Worm (Caenorhabditis elegans) whole organism, L4 larva: ENCODE data around the gene C29H12.2.

Experiments
- F10B5.3 ChIP-seq: sonication (generic microtip); optimal IDR thresholded peaks from 2 replicates; lab custom pipeline; 2016; ENCODE audit warnings: mild to moderate bottlenecking, missing genetic modification characterization, missing compliant biosample characterization
- aly-2 ChIP-seq: sonication (generic microtip); optimal IDR thresholded peaks from 2 replicates; lab custom pipeline; 2018; ENCODE audit warnings: missing biosample characterization, missing genetic modification characterization
- ces-1 ChIP-seq: fragments of 150-350 bp; sonication (generic microtip); optimal IDR thresholded peaks from 4 replicates; lab custom pipeline; 2014; ENCODE audit warnings: missing biosample characterization, missing genetic modification reagents, missing genetic modification characterization
- fos-1 ChIP-seq: fragments of 150-350 bp; optimal IDR thresholded peaks from 2 replicates; lab custom pipeline; 2014; ENCODE audit warnings: missing biosample characterization, missing genetic modification characterization
- lin-39 ChIP-seq: fragments of 150-350 bp; optimal IDR thresholded peaks from 2 replicates; lab custom pipeline; 2014; ENCODE audit warnings: missing biosample characterization, missing genetic modification reagents, missing genetic modification characterization
- mdl-1 ChIP-seq, 2 experiments: fragments of 150-350 bp in 1 of 2; sonication (generic microtip) in 1 of 2; optimal IDR thresholded peaks; 2 replicates each; lab custom pipeline; 2014 to 2017; ENCODE audit warnings: missing biosample characterization in 2 of 2, missing genetic modification characterization in 2 of 2
- mep-1 ChIP-seq: fragments of 150-350 bp; sonication (generic microtip); optimal IDR thresholded peaks from 3 replicates; lab custom pipeline; 2014; ENCODE audit warnings: missing biosample characterization, missing genetic modification characterization
- mxl-3 ChIP-seq: fragments of 200-800 bp; sonication (Bioruptor generic); optimal IDR thresholded peaks from 2 replicates; lab custom pipeline; 2018; ENCODE audit warnings: mild to moderate bottlenecking, missing genetic modification characterization, missing compliant biosample characterization
- nhr-11 ChIP-seq: fragments of 150-350 bp; optimal IDR thresholded peaks from 2 replicates; lab custom pipeline; 2014; ENCODE audit warnings: missing biosample characterization, missing genetic modification characterization
- nhr-237 ChIP-seq: sonication (generic microtip); optimal IDR thresholded peaks from 2 replicates; lab custom pipeline; 2017; ENCODE audit warnings: missing biosample characterization, missing genetic modification characterization
- nhr-25 ChIP-seq: sonication (generic microtip); optimal IDR thresholded peaks from 2 replicates; lab custom pipeline; 2017; ENCODE audit warnings: missing genetic modification characterization, mild to moderate bottlenecking, missing compliant biosample characterization, antibody characterized with exemption, moderate library complexity, borderline replicate concordance; ENCODE audit not compliant: insufficient read depth
- ztf-11 ChIP-seq: fragments of 150-350 bp; optimal IDR thresholded peaks from 2 replicates; lab custom pipeline; 2014; ENCODE audit warnings: missing biosample characterization, missing genetic modification characterization

DNA sequence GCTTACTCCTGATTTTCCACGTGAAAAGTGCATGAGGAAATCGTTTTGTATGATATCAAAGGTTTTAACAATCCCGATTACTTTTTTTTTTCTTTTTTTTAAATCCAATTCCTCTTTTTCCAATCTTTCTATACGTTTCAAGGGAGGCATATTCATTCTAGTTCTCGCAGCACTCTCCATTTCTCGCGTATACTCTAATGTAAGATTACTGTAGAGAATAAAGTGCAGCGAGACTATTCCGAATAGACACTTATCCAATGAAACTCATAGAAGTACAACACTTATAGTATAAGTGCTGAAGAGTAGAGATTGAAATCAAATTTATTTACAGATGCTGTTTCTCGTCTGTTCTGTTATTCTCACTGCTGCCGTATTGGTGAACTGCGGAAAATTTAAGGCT, 46.0 kb upstream of the C29H12.2 start, which contains the start of gene H12I13.6:
- TF ChIP-seq ztf-11 (tag; lab: Kevin White, UChicago) (no peak), ces-1 (no peak), mdl-1 (tag; optimal IDR thresholded peaks at IDR 0.05; lab: Kevin White, UChicago) (no peak), mep-1 (no peak), nhr-237 (tag; lab: Kevin White, UChicago) (no peak), F10B5.3 (tag; lab: Kevin White, UChicago) (no peak), aly-2 (tag; lab: Kevin White, UChicago) (no peak), fos-1 (tag; lab: Kevin White, UChicago) (no peak), lin-39 (tag; lab: Kevin White, UChicago) (no peak), nhr-25 (tag; lab: Kevin White, UChicago) (no peak), nhr-11 (no peak), mxl-3 (GFP tag; lab: Kevin White, UChicago) (no peak)
